Fruit fly (Drosophila melanogaster) whole organism: ENCODE results near the gene CG34404.

Experiments used
- pan ChIP-seq: fragments of >200 bp; optimal IDR thresholded peaks from 2 replicates; lab custom pipeline; 2017
- psq ChIP-seq: fragments of >200 bp; optimal IDR thresholded peaks from 2 replicates; lab custom pipeline; 2017

DNA sequence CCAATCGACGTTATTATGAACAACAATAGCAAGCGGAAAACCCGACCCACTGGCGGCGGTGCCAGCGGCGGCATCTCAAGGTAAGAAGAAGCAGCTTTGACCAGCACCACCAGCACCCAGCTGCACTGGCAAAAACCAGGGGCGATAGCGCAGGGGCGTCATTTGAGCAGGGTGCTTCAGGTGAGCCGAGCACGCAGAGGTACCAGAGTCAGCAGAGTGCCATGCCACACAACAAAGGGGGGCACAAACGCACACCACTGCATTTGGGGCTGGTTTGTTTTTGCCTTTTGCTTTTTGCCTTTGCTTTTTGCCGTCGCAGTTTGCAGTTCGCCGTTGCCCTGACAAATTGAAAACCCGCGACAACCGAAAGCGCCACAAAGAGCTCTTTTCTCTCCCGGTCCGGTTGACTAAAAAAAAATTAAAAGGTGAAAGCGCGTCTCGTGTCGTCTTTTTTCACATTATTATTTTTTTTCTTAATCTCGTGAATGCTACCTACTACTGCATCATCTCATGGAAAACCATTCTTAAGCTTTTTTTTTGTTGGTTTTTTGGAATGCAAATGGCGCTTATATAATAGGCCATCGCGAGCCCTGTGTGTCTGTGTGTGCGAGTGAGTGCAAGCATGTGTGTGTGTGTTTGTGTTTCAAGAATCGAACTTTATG is 41.8 kb upstream of the CG34404 start:
- TF ChIP-seq psq (lab: Kevin White, UChicago) (no peak), pan (lab: Kevin White, UChicago) (no peak)
